Fruit fly (Drosophila melanogaster) ovary, adult (tissue): ENCODE data around the gene MsR2.

ENCODE experiments used
- CG17801 ChIP-seq: fragments of 200-800 bp; optimal IDR thresholded peaks from 2 replicates; lab custom pipeline; 2019; ENCODE audit warnings: missing biosample characterization, mild to moderate bottlenecking, missing genetic modification characterization, moderate library complexity; ENCODE audit not compliant: partially characterized antibody

Gene MsR2

dm6 chr3L:2282506-2282905 is at the start of gene MsR2:
TSS of gene MsR2 (plus strand) at chr3L:2282883.
- TF ChIP-seq CG17801 (GFP tag; lab: Kevin White, UChicago) = no peak

- no peak for TF ChIP-seq CG17801 (GFP tag; lab: Kevin White, UChicago)
Measured at dm6 chr3L:2237034-2237433, 45.6 kb upstream of the MsR2 start, which contains the start of gene CG9018. TSS of gene CG9018 (minus strand) at chr3L:2237076.

- no peak for TF ChIP-seq CG17801 (GFP tag; lab: Kevin White, UChicago)
Measured at dm6 chr3L:2237543-2238233, 45.0 kb upstream of the MsR2 start, which contains the start of gene ACXD. TSS of gene ACXD (plus strand) at chr3L:2237608.

- no peak for TF ChIP-seq CG17801 (GFP tag; lab: Kevin White, UChicago)
Measured at dm6 chr3L:2243846-2244528, 38.7 kb upstream of the MsR2 start, which contains the start of gene CG32301. TSS of gene CG32301 (plus strand) at chr3L:2244478.

- no peak for TF ChIP-seq CG17801 (GFP tag; lab: Kevin White, UChicago)
Measured at dm6 chr3L:2248335-2248734, 34.3 kb upstream of the MsR2 start, which contains the start of gene CG32305. TSS of gene CG32305 (plus strand) at chr3L:2248635.

dm6 chr3L:2253962-2254662 is 28.6 kb upstream of the MsR2 start:
- no peak for TF ChIP-seq CG17801 (GFP tag; lab: Kevin White, UChicago)

- no peak for TF ChIP-seq CG17801 (GFP tag; lab: Kevin White, UChicago)
Measured at dm6 chr3L:2255775-2256174, 26.9 kb upstream of the MsR2 start.

- TF ChIP-seq CG17801 (GFP tag; lab: Kevin White, UChicago) = no peak
Measured at dm6 chr3L:2256422-2257172, 26.1 kb upstream of the MsR2 start.

- TF ChIP-seq CG17801 (GFP tag; lab: Kevin White, UChicago) = peak; percentile 99
Measured at dm6 chr3L:2257412-2257862, 25.2 kb upstream of the MsR2 start, which contains the start of the genes CG1275 and Elp5. TSS of gene CG1275 (minus strand) at chr3L:2257423. TSS of gene Elp5 (plus strand) at chr3L:2257456.

dm6 chr3L:2261282-2261681 is 21.4 kb upstream of the MsR2 start:
- no peak for TF ChIP-seq CG17801 (GFP tag; lab: Kevin White, UChicago)

- TF ChIP-seq CG17801 (GFP tag; lab: Kevin White, UChicago) = peak; percentile 93
Measured at dm6 chr3L:2262515-2262944, 20.2 kb upstream of the MsR2 start, which contains the start of the genes oxt and CG13807. TSS of gene oxt (minus strand) at chr3L:2262664. TSS of gene CG13807 (plus strand) at chr3L:2262919.

- no peak for TF ChIP-seq CG17801 (GFP tag; lab: Kevin White, UChicago)
Measured at dm6 chr3L:2265692-2266444, 16.8 kb upstream of the MsR2 start, which contains the start of the genes ecd and CG13806. TSS of gene ecd (minus strand) at chr3L:2265857. TSS of gene CG13806 (plus strand) at chr3L:2266394.

dm6 chr3L:2267558-2267957 is 15.1 kb upstream of the MsR2 start, which contains the start of gene obst-I:
TSS of gene obst-I (plus strand) at chr3L:2267858.
- no peak for TF ChIP-seq CG17801 (GFP tag; lab: Kevin White, UChicago)
